Worm (Caenorhabditis elegans) whole organism, young adult: ENCODE measurements around the gene srg-65.

ENCODE experiments used
- lir-1 ChIP-seq: fragments of 200-800 bp; sonication (Bioruptor generic); conservative IDR thresholded peaks from 2 replicates; pipeline ENCODE4 v1.3.6; 2022; ENCODE audit warnings: missing genetic modification reagents, missing genetic modification characterization, missing compliant biosample characterization
- pbrm-1 ChIP-seq: fragments of 200-800 bp; sonication (Bioruptor generic); IDR thresholded peaks from 2 replicates; pipeline ENCODE4 v1.3.6; 2022; ENCODE audit warnings: missing genetic modification reagents, missing genetic modification characterization, missing compliant biosample characterization

DNA sequence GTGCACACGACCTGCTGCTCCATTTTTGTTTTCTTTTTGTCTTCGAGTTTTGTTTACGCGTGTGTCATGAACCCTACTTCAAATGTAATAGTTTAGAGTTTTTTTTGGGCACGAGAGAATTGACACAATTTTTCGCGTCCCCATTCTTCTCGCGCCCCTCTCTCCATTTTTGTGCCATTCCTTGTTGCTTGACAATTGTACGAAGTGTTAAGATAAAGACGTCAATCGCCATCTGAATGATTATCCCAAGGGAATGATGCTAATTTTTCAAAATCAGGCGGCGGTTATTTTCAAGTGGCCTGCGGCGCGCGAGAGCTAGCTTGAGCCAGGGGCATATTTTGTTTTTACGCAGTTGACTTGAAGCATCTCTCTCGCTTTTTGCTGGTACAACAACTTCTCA, 42.4 kb downstream of the srg-65 start:
- TF ChIP-seq lir-1, result no peak
- TF ChIP-seq pbrm-1 (GFP tag; lab: Robert Waterston, UW), result no peak
